Worm (Caenorhabditis elegans) whole organism, L2 larva: Measurements from ENCODE around the gene gpd-4.

Source experiments
- ceh-16 ChIP-seq: fragments of 150-350 bp; optimal IDR thresholded peaks from 2 replicates; lab custom pipeline; 2014; ENCODE audit warnings: missing biosample characterization, missing genetic modification characterization
- nhr-237 ChIP-seq: fragments of 150-350 bp; optimal IDR thresholded peaks from 2 replicates; lab custom pipeline; 2014; ENCODE audit warnings: missing biosample characterization, missing genetic modification characterization

DNA sequence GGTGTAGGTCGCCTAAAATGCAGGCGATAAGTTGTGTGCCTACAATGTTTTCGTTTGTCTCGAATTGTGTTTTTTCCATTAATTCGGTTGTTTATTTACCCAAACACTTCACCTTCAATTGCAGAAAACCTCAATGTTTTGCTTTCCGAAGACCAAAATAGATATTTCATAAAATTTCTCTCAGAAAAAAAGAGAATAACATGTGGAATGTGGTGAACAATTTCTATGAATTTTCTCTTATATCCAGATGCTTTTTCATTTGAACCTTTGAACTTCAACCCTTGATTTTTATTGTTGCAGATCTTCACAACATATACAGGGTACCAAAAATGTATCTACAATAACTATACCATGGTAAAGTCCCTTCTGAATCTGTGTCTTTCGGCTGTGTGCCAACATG, 35.4 kb downstream of the gpd-4 start, which contains the start of gene T01E8.1:
- TF ChIP-seq ceh-16 (tag; lab: Kevin White, UChicago) = no peak
- TF ChIP-seq nhr-237 (tag; lab: Kevin White, UChicago) = no peak
